Worm (Caenorhabditis elegans) whole organism, L1 larva: ENCODE results near the gene cwn-2.

Experiments
- C04F5.9 ChIP-seq: sonication (generic microtip); optimal IDR thresholded peaks from 2 replicates; lab custom pipeline; 2016; ENCODE audit warnings: missing genetic modification characterization, missing compliant biosample characterization
- aly-2 ChIP-seq: fragments of 150-350 bp; optimal IDR thresholded peaks from 2 replicates; lab custom pipeline; 2014; ENCODE audit warnings: missing biosample characterization, missing genetic modification characterization
- ama-1 ChIP-seq: fragments of 150-350 bp; optimal IDR thresholded peaks from 2 replicates; lab custom pipeline; 2014
- blmp-1 ChIP-seq: fragments of 150-350 bp; optimal IDR thresholded peaks from 2 replicates; lab custom pipeline; 2014; ENCODE audit warnings: missing biosample characterization, missing genetic modification characterization
- ceh-63 ChIP-seq: fragments of 200-800 bp; sonication (Bioruptor generic); optimal IDR thresholded peaks from 2 replicates; lab custom pipeline; 2018; ENCODE audit warnings: mild to moderate bottlenecking, missing genetic modification characterization, missing compliant biosample characterization
- ceh-8 ChIP-seq: fragments of 200-800 bp; sonication (Bioruptor generic); optimal IDR thresholded peaks from 2 replicates; lab custom pipeline; 2018; ENCODE audit warnings: mild to moderate bottlenecking, missing genetic modification characterization, moderate library complexity, missing compliant biosample characterization
- ces-1 ChIP-seq: fragments of 150-350 bp; optimal IDR thresholded peaks from 2 replicates; lab custom pipeline; 2014; ENCODE audit warnings: missing biosample characterization, missing genetic modification reagents, missing genetic modification characterization
- dpl-1 ChIP-seq, 3 experiments: fragments of 150-350 bp in 2 of 3; sonication (generic microtip) in 1 of 3; optimal IDR thresholded peaks; 2 replicates each; lab custom pipeline; 2014 to 2017; ENCODE audit warnings: missing biosample characterization in 3 of 3, missing genetic modification characterization in 3 of 3, missing genetic modification reagents in 3 of 3
- dsc-1 ChIP-seq: sonication (generic microtip); optimal IDR thresholded peaks from 2 replicates; lab custom pipeline; 2016; ENCODE audit warnings: mild to moderate bottlenecking, missing genetic modification characterization, missing compliant biosample characterization
- egl-27 ChIP-seq, 2 experiments: fragments of 150-350 bp in 1 of 2; sonication (generic microtip); optimal IDR thresholded peaks; 3 replicates each; lab custom pipeline; 2017 to 2018; ENCODE audit warnings: missing biosample characterization in 2 of 2, missing genetic modification characterization in 2 of 2, missing genetic modification reagents in 2 of 2
- elt-2 ChIP-seq: sonication (generic microtip); optimal IDR thresholded peaks from 2 replicates; lab custom pipeline; 2016; ENCODE audit warnings: missing genetic modification characterization, mild to moderate bottlenecking, inconsistent platforms, missing compliant biosample characterization, missing genetic modification reagents
- ets-5 ChIP-seq: fragments of 200-800 bp; sonication (Bioruptor generic); IDR thresholded peaks from 2 replicates; pipeline ENCODE4 v1.3.6; 2022; ENCODE audit warnings: missing genetic modification characterization, missing compliant biosample characterization
- fkh-4 ChIP-seq: sonication (generic microtip); optimal IDR thresholded peaks from 2 replicates; lab custom pipeline; 2016; ENCODE audit warnings: missing compliant biosample characterization, missing genetic modification characterization, borderline replicate concordance
- fos-1 ChIP-seq: fragments of 150-350 bp; optimal IDR thresholded peaks from 2 replicates; lab custom pipeline; 2014; ENCODE audit warnings: missing biosample characterization, missing genetic modification characterization
- grh-1 ChIP-seq: fragments of 200-800 bp; sonication (Bioruptor generic); IDR thresholded peaks from 2 replicates; pipeline ENCODE4 v1.3.6; 2022; ENCODE audit warnings: missing genetic modification reagents, missing genetic modification characterization, missing compliant biosample characterization
- hpl-2 ChIP-seq: fragments of 150-350 bp; optimal IDR thresholded peaks from 2 replicates; lab custom pipeline; 2014; ENCODE audit warnings: missing biosample characterization, missing genetic modification reagents, missing genetic modification characterization
- lin-13 ChIP-seq: fragments of 150-350 bp; optimal IDR thresholded peaks from 2 replicates; lab custom pipeline; 2014; ENCODE audit warnings: missing biosample characterization, missing genetic modification reagents, missing genetic modification characterization
- lin-14 ChIP-seq: fragments of 200-800 bp; sonication (Bioruptor generic); optimal IDR thresholded peaks from 2 replicates; lab custom pipeline; 2018; ENCODE audit warnings: mild to moderate bottlenecking, missing genetic modification characterization, moderate library complexity, missing compliant biosample characterization
- lin-39 ChIP-seq: fragments of 150-350 bp; optimal IDR thresholded peaks from 2 replicates; lab custom pipeline; 2014; ENCODE audit warnings: missing biosample characterization, missing genetic modification reagents, missing genetic modification characterization
- mab-9 ChIP-seq: fragments of 200-800 bp; sonication (Bioruptor generic); IDR thresholded peaks from 2 replicates; pipeline ENCODE4 v1.3.6; 2022; ENCODE audit warnings: missing genetic modification reagents, missing genetic modification characterization, missing compliant biosample characterization
- mep-1 ChIP-seq: fragments of 150-350 bp; optimal IDR thresholded peaks from 2 replicates; lab custom pipeline; 2014; ENCODE audit warnings: missing biosample characterization, missing genetic modification characterization
- nhr-11 ChIP-seq: fragments of 150-350 bp; optimal IDR thresholded peaks from 2 replicates; lab custom pipeline; 2014; ENCODE audit warnings: missing biosample characterization, missing genetic modification characterization
- nhr-19 ChIP-seq: fragments of 200-800 bp; sonication (Bioruptor generic); conservative IDR thresholded peaks from 2 replicates; pipeline ENCODE4 v1.3.6; 2022; ENCODE audit warnings: missing genetic modification characterization, missing compliant biosample characterization
- nhr-47 ChIP-seq: sonication (generic microtip); optimal IDR thresholded peaks from 2 replicates; lab custom pipeline; 2016; ENCODE audit warnings: mild to moderate bottlenecking, missing genetic modification characterization, moderate library complexity, missing compliant biosample characterization
- nhr-71 ChIP-seq: sonication (generic microtip); optimal IDR thresholded peaks from 2 replicates; lab custom pipeline; 2016; ENCODE audit warnings: mild to moderate bottlenecking, missing genetic modification characterization, moderate library complexity, missing compliant biosample characterization
- nhr-77 ChIP-seq: fragments of 150-350 bp; optimal IDR thresholded peaks from 2 replicates; lab custom pipeline; 2014; ENCODE audit warnings: missing biosample characterization, missing genetic modification characterization
- nhr-90 ChIP-seq: sonication (generic microtip); optimal IDR thresholded peaks from 2 replicates; lab custom pipeline; 2016; ENCODE audit warnings: mild to moderate bottlenecking, missing genetic modification characterization, missing compliant biosample characterization; ENCODE audit not compliant: poor library complexity
- pag-3 ChIP-seq: sonication (generic microtip); optimal IDR thresholded peaks from 2 replicates; lab custom pipeline; 2017; ENCODE audit warnings: missing genetic modification characterization, mild to moderate bottlenecking, missing compliant biosample characterization, antibody characterized with exemption, borderline replicate concordance; ENCODE audit not compliant: insufficient read depth
- skn-1 ChIP-seq: fragments of 150-350 bp; optimal IDR thresholded peaks from 2 replicates; lab custom pipeline; 2014; ENCODE audit warnings: missing biosample characterization, missing genetic modification characterization
- snpc-4 ChIP-seq: fragments of 150-350 bp; optimal IDR thresholded peaks from 2 replicates; lab custom pipeline; 2014; ENCODE audit warnings: missing biosample characterization, missing genetic modification characterization
- snu-23 ChIP-seq: sonication (generic microtip); optimal IDR thresholded peaks from 2 replicates; lab custom pipeline; 2016; ENCODE audit warnings: missing genetic modification characterization, missing compliant biosample characterization
- tlp-1 ChIP-seq: fragments of 150-350 bp; optimal IDR thresholded peaks from 2 replicates; lab custom pipeline; 2014; ENCODE audit warnings: missing biosample characterization, missing genetic modification characterization
- unc-86 ChIP-seq: sonication (generic microtip); optimal IDR thresholded peaks from 2 replicates; lab custom pipeline; 2016; ENCODE audit warnings: missing genetic modification characterization, missing compliant biosample characterization
- xbp-1 ChIP-seq: sonication (generic microtip); optimal IDR thresholded peaks from 2 replicates; lab custom pipeline; 2016; ENCODE audit warnings: missing genetic modification characterization, missing compliant biosample characterization
- zip-4 ChIP-seq: fragments of 200-800 bp; sonication (Bioruptor generic); optimal IDR thresholded peaks from 2 replicates; lab custom pipeline; 2018; ENCODE audit warnings: mild to moderate bottlenecking, missing genetic modification characterization, moderate library complexity, missing compliant biosample characterization
- ztf-11 ChIP-seq, 2 experiments: sonication (generic microtip); optimal IDR thresholded peaks; 2 replicates each; lab custom pipeline; 2016 to 2017; ENCODE audit warnings: missing genetic modification characterization in 2 of 2, missing biosample characterization in 1 of 2, missing compliant biosample characterization in 1 of 2

Gene cwn-2

DNA sequence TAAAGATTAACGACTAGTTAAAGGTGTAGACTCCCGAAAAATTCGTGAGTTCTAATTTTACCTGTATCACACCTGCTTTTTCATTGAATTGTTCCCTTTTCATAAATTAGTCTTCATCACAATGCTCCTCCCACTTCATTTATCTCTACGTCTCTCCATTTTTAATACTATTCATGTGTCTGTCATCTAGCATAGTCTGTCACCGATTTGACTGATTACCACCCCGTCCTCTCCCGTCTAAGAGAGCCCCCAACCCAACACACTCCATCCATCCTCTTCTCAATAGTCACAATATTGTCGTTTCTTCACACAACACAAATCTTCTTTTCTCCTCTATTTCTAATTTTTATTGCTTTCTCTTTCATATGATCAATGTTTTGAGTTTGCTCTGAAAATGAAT, 2.5 kb upstream of the cwn-2 start:
- no peak for TF ChIP-seq xbp-1
- no peak for TF ChIP-seq grh-1
- TF ChIP-seq lin-14 (GFP tag; lab: Kevin White, UChicago), result peak; percentile 52
- peak; percentile 62 for TF ChIP-seq lin-39
- TF ChIP-seq, all 84 proteins: peak for 2

DNA sequence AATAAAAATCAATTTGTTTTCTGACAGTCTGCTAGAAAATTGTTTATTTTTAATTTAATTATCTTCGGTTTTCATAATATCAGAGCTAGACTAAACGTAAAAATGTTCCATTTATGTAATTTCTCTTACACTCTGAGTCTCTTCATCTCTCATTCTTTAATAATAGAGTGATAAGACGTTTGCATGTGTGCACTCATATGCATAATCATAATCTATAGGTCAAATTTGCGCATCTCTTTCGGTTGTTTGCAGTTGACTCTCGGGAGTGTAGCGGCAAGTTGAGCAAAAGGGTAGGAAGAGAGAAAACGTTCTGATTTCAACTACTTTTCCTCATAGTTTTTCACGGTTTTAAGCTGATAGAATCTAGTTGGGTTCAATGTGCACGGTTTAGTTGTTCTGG, 1.2 kb upstream of the cwn-2 start:
- TF ChIP-seq dpl-1 (GFP tag; optimal IDR thresholded peaks at IDR 0.05; lab: Kevin White, UChicago) (no peak), blmp-1 (tag; lab: Kevin White, UChicago) (no peak), nhr-19 (no peak), dsc-1 (tag; lab: Kevin White, UChicago) (no peak), elt-2 (tag; lab: Kevin White, UChicago) (peak; percentile 22)

DNA sequence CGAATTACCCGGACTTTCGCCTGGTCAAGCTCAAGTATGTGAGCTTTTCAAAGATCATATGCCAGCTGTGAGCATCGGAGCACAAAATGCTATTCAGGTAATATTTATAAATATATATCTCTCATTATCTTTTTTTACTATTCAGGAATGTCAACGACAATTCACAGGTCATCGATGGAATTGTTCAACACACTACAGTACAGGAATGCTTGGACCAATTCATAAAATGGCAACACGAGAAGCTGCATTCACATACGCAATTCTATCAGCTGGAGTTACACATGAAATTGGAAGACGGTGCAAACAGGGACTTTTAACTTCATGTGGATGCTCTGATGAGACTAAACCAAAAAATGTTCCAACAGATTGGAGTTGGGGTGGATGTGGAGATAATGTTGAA, 650 bp downstream of the cwn-2 start:
- TF ChIP-seq ztf-11 (tag; optimal IDR thresholded peaks at IDR 0.05; lab: Kevin White, UChicago) (no peak), nhr-11 (tag; lab: Kevin White, UChicago) (no peak), hpl-2 (GFP tag; lab: Kevin White, UChicago) (no peak), tlp-1 (tag; lab: Kevin White, UChicago) (no peak), C04F5.9 (tag; lab: Kevin White, UChicago) (no peak)

DNA sequence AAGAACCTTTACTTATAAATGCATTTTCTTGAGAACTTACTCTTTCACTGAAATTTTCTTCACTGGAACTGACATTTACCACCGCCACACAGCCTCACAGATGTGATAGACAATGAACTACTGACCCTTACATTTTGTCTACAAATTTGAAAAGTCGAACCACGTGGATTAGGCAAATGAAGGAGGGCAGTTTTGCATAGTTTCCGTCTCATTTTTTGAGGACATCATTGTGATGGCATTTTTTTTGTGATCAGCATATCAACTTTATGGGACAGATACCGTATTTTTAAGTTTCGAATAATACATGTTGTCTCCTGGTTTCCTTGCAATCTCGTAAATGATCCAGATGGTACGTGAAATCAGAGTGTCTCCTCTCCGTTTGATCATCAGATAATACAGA, 4.9 kb downstream of the cwn-2 start, which contains the start of gene W01B6.3:
Gene W01B6.3 (minus strand): TSS at position 101 of the 400 bp plus-strand sequence.
- no peak for TF ChIP-seq ceh-8
- TF ChIP-seq lin-13 (GFP tag; lab: Kevin White, UChicago), result no peak
- no peak for TF ChIP-seq ama-1 (lab: Kevin White, UChicago)
- TF ChIP-seq elt-2 (tag; lab: Kevin White, UChicago), result no peak
- no peak for TF ChIP-seq hpl-2 (GFP tag; lab: Kevin White, UChicago)
- TF ChIP-seq ces-1, result no peak
- TF ChIP-seq pag-3 (tag; lab: Kevin White, UChicago), result no peak
- TF ChIP-seq skn-1 (tag; lab: Kevin White, UChicago), result no peak
- no peak for TF ChIP-seq nhr-71
- no peak for TF ChIP-seq zip-4 (GFP tag; lab: Kevin White, UChicago)
- no peak for TF ChIP-seq fkh-4 (tag; lab: Kevin White, UChicago)
- no peak for TF ChIP-seq nhr-77
- TF ChIP-seq snpc-4 (tag; lab: Kevin White, UChicago), result no peak
- TF ChIP-seq mab-9 (GFP tag; lab: Robert Waterston, UW), result no peak
- no peak for TF ChIP-seq snu-23 (GFP tag; lab: Kevin White, UChicago)
- no peak for TF ChIP-seq ceh-63
- TF ChIP-seq xbp-1, result no peak
- no peak for TF ChIP-seq nhr-90
- TF ChIP-seq nhr-47 (tag; lab: Kevin White, UChicago), result no peak

- TF ChIP-seq nhr-47 (tag; lab: Kevin White, UChicago) (no peak), unc-86 (tag; lab: Kevin White, UChicago) (no peak), egl-27 (tag; optimal IDR thresholded peaks at IDR 0.05; lab: Kevin White, UChicago) (no peak), mep-1 (tag; lab: Kevin White, UChicago) (no peak), fos-1 (tag; lab: Kevin White, UChicago) (no peak), ztf-11 (tag; optimal IDR thresholded peaks at IDR 0.05; lab: Kevin White, UChicago) (no peak), ets-5 (GFP tag; lab: Robert Waterston, UW) (no peak), aly-2 (tag; lab: Kevin White, UChicago) (no peak)
Measured at ce11 chrIV:10075034-10075510, 7.5 kb downstream of the cwn-2 start, which contains the start of the genes ttbk-4 and W01B6.4. TSS of gene ttbk-4 (minus strand) at chrIV:10075134. TSS of gene W01B6.4 (plus strand) at chrIV:10075460.
